Worm (Caenorhabditis elegans): ENCODE results near the gene Y37E11AL.2.

Y37E11AL.2 gene

DNA sequence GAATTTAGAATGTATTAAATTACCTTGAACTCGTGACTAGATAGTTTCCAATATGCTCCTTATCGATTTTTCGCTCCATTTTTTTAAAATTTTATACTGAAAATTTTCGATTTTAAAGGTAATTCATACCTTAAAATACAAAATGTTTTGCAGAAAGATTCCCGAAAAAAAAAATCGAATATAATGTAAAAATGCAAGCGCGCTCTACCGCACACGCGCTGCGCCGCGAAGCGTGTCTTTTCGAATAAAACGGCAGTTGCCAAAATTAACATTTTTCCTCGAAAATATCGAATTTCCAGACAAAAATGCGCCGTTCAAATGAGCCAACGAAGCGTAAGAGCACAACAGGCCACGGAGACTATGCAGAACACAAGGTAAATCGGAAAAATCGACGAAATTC is 3.7 kb upstream of the Y37E11AL.2 start, which contains the start of the genes taf-6.2 and Y37E11AL.3:
TSS of gene taf-6.2 (minus strand) at position 96 of the 400 bp plus-strand sequence.
TSS of gene Y37E11AL.3 (plus strand) at position 298 of the 400 bp plus-strand sequence.
- TF ChIP-seq ceh-82 (tag; optimal IDR thresholded peaks at IDR 0.05) (no peak), nhr-129 (tag; optimal IDR thresholded peaks at IDR 0.05) (peak; percentile 33), blmp-1 (tag; optimal IDR thresholded peaks at IDR 0.05; ENCODE audit: insufficient read depth) (no peak), fos-1 (tag; optimal IDR thresholded peaks at IDR 0.05) (no peak), lin-11 (tag; optimal IDR thresholded peaks at IDR 0.05) (peak; percentile 43), nhr-25 (tag; optimal IDR thresholded peaks at IDR 0.05) (peak; percentile 14), C34F6.9 (tag; optimal IDR thresholded peaks at IDR 0.05) (peak; percentile 73), lin-13 (GFP tag; optimal IDR thresholded peaks at IDR 0.05) (peak; percentile 50), sma-3 (GFP tag; optimal IDR thresholded peaks at IDR 0.05) (peak; percentile 54), F13H6.1 (tag; optimal IDR thresholded peaks at IDR 0.05) (peak; percentile 1), ztf-1 (GFP tag; conservative IDR thresholded peaks at IDR 0.05) (no peak), gmeb-1 (tag; optimal IDR thresholded peaks at IDR 0.05) (peak; percentile 93), crh-2 (tag; optimal IDR thresholded peaks at IDR 0.05) (peak; percentile 52), alr-1 (tag; optimal IDR thresholded peaks at IDR 0.05) (no peak), lsy-2 (tag; optimal IDR thresholded peaks at IDR 0.05) (peak; percentile 61 to 77), unc-55 (GFP tag; optimal IDR thresholded peaks at IDR 0.05) (peak; percentile 74)

DNA sequence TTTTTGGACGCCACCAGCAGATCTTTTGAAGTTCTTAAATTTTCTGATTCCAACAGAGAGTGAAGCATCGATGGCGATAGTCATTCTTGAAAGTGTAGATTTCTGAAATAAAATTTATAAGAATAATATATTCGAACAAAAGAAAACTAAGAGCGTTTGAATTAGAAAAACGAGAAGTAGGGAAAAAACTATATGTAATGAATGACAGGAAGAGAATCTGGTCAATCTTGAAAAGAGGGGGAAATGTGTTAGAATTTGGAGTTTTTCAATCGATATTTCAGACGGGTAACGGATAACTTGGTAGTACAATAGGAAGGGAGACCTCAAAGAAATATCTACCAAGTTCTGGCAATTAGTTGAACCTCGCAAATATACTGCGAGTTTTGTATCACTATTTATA is 2.3 kb downstream of the Y37E11AL.2 start, which contains the start of gene Y37E11AL.9:
TSS of gene Y37E11AL.9 (minus strand) at position 101 of the 400 bp plus-strand sequence.
- no peak for TF ChIP-seq nhr-77 (tag; optimal IDR thresholded peaks at IDR 0.05)
- no peak for TF ChIP-seq nhr-12 (tag; optimal IDR thresholded peaks at IDR 0.05)
- no peak for TF ChIP-seq C34F6.9 (tag; optimal IDR thresholded peaks at IDR 0.05)
- TF ChIP-seq ceh-82 (tag; optimal IDR thresholded peaks at IDR 0.05): no peak

DNA sequence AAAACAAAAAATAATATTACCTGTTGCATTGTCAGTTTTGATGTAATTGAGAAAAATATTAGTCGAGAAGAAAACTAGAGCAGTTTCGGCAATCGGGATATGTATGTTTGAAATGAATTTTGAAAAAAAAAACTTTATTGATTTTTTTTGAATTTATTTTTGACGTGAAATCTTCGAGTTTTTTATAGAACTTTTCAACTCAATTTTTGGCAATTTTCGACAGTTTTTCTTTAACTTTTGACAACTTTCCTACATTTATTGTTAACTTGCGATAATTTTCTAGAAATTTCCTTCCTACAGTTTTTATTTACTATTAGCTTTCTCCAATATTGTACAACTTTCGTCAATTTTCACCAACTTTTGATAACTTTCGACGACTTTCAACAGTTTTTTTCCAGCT is 3.6 kb downstream of the Y37E11AL.2 start, which contains the start of gene Y37E11AL.12:
TSS of gene Y37E11AL.12 (minus strand) at position 101 of the 400 bp plus-strand sequence.
- TF ChIP-seq sem-4 (tag; optimal IDR thresholded peaks at IDR 0.05) (no peak), ceh-82 (tag; optimal IDR thresholded peaks at IDR 0.05) (no peak), nhr-11 (tag; optimal IDR thresholded peaks at IDR 0.05) (no peak), lin-11 (tag; optimal IDR thresholded peaks at IDR 0.05) (no peak), elt-1 (tag; optimal IDR thresholded peaks at IDR 0.05) (no peak), unc-55 (GFP tag; optimal IDR thresholded peaks at IDR 0.05) (no peak), alr-1 (tag; optimal IDR thresholded peaks at IDR 0.05) (no peak), lsy-2 (tag; optimal IDR thresholded peaks at IDR 0.05) (no peak), ztf-11 (tag; optimal IDR thresholded peaks at IDR 0.05) (no peak)

DNA sequence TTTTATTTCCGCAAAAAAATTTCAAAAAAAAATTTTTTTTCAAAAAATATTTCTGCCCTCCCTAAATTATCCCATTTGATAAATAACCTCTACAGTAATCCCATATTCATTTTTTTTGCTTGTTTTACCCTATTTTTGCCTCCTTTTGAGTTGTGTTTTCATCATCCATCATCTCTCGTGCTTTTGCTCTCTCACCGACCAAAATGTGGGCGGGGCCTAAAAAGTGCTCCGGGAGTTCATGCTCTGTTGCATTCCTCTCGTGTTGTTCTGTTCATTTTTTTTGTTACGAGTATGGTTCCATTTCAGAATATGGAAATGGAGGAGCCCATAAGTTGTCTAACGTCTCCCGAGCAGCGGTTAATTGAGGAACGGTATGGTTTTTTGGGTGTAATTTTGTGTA is 10.9 kb downstream of the Y37E11AL.2 start, which contains the start of gene Y37E11AL.1:
TSS of gene Y37E11AL.1 (plus strand) at position 301 of the 400 bp plus-strand sequence.
- TF ChIP-seq unc-39 (tag; optimal IDR thresholded peaks at IDR 0.05) (no peak), elt-1 (tag; optimal IDR thresholded peaks at IDR 0.05) (no peak), nhr-23 (tag; optimal IDR thresholded peaks at IDR 0.05) (no peak), unc-62 (GFP tag; optimal IDR thresholded peaks at IDR 0.05) (no peak), nhr-77 (tag; optimal IDR thresholded peaks at IDR 0.05) (no peak), egl-27 (tag; optimal IDR thresholded peaks at IDR 0.05) (no peak), ztf-11 (tag; optimal IDR thresholded peaks at IDR 0.05) (no peak), sem-4 (tag; optimal IDR thresholded peaks at IDR 0.05) (no peak), gmeb-1 (tag; optimal IDR thresholded peaks at IDR 0.05) (no peak), R02D3.7 (tag; optimal IDR thresholded peaks at IDR 0.05) (no peak), ceh-16 (tag; optimal IDR thresholded peaks at IDR 0.05) (no peak), lin-11 (tag; optimal IDR thresholded peaks at IDR 0.05) (no peak)

DNA sequence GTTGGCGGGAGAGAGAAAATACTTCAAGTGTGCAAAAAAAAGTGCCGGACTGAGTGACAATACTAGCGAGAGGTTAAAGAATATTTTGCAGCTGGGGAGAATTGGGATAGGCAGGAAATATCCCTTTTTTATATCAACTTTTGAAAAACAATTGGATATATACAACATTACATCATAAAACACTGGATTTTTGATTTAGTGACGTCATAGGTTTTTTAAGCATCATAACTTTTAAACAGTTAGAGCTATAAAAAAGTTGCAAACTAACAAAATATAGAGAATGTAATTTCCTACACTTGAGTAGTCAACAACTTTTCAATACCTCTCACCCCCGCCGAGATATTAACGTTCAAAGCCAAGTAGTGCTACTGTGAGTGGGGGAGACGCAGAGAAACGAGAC is 12.4 kb downstream of the Y37E11AL.2 start:
- no peak for TF ChIP-seq elt-1 (tag; optimal IDR thresholded peaks at IDR 0.05)
- no peak for TF ChIP-seq gmeb-1 (tag; optimal IDR thresholded peaks at IDR 0.05)
- no peak for TF ChIP-seq nhr-23 (tag; optimal IDR thresholded peaks at IDR 0.05)
- TF ChIP-seq elt-3 (tag; optimal IDR thresholded peaks at IDR 0.05): no peak
- no peak for TF ChIP-seq alr-1 (tag; optimal IDR thresholded peaks at IDR 0.05)
- no peak for TF ChIP-seq Y55F3AM.14 (GFP tag; optimal IDR thresholded peaks at IDR 0.05)
- TF ChIP-seq sma-9 (GFP tag; optimal IDR thresholded peaks at IDR 0.05): no peak
- no peak for TF ChIP-seq sma-9 (tag; optimal IDR thresholded peaks at IDR 0.05)
- TF ChIP-seq ama-1 (optimal IDR thresholded peaks at IDR 0.05): no peak
- no peak for TF ChIP-seq ztf-11 (tag; optimal IDR thresholded peaks at IDR 0.05)
- TF ChIP-seq sma-3 (GFP tag; optimal IDR thresholded peaks at IDR 0.05): no peak
- TF ChIP-seq fos-1 (tag; optimal IDR thresholded peaks at IDR 0.05): no peak
- no peak for TF ChIP-seq nhr-12 (tag; optimal IDR thresholded peaks at IDR 0.05)
- no peak for TF ChIP-seq unc-55 (GFP tag; optimal IDR thresholded peaks at IDR 0.05)
- TF ChIP-seq C34F6.9 (tag; optimal IDR thresholded peaks at IDR 0.05): no peak
- no peak for TF ChIP-seq ztf-4 (tag; optimal IDR thresholded peaks at IDR 0.05)
